Worm (Caenorhabditis elegans): ENCODE data around the gene hlh-10.

The hlh-10 gene

DNA sequence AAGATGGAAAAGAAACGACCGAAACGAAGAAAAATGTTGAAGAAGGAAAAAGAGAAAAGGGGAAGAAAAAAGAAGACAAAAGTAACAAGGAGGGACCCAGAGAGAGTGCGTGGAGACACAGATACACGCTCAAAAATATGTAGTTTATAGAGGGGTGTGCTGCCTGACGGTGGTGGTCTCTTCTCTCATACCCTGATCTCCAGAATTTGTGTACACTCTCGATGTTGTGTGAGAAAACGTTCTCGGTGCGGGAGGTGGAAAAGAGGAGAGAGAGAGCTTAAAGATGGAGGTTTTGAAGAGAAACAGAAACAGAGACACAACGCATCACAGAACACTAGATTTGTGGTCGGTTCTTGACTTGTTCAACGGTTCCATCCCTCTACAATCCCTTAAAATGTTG is 8.4 kb downstream of the hlh-10 start (continued):
- TF ChIP-seq pqm-1 (tag; optimal IDR thresholded peaks at IDR 0.05) = no peak

DNA sequence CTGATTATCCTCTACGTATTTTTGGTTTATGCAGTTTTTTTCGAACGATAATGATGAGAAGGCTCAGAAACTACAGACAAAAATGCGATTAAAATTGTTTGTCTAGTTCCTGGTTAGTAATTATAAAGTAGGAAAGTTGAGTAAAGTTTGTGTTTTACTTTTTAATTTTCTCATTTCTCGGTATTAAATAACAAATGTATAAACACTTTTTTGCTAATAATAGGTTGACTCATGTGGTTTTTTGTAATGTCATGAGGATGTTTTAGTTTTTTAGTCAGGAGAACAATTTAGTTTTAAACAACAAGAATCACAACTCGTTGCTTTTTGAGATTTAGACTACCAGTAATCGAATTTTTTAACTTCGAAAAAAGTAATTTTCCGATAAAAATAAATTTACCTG is 9.4 kb downstream of the hlh-10 start:
- no peak for TF ChIP-seq ceh-2 (tag; optimal IDR thresholded peaks at IDR 0.05)
- TF ChIP-seq odd-2 (tag; optimal IDR thresholded peaks at IDR 0.05) = no peak
- TF ChIP-seq rnt-1 (tag; optimal IDR thresholded peaks at IDR 0.05) = no peak
- no peak for TF ChIP-seq sdc-2 (tag; optimal IDR thresholded peaks at IDR 0.05)

DNA sequence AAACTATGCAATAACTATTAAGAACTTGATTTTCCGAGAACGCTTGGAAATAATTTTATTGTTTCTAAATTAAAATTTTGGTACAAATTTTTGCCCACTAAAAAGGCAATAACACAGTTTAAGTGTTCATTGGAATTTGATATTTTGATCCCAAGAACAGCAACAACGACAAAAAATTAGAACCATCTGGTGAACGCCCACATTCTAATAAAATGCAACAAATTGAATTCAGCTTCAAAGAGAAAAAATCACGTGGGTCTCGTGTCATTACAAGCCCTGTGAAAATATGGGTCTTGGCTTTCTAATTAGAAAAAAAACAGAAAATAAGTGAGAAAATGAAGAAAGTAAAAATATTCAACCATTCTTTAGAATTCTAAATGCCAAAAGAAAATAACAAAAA is 10.2 kb downstream of the hlh-10 start:
- no peak for TF ChIP-seq F13H6.1 (tag; optimal IDR thresholded peaks at IDR 0.05)
- no peak for TF ChIP-seq dmd-4 (tag; optimal IDR thresholded peaks at IDR 0.05; ENCODE audit: borderline replicate concordance)
- no peak for TF ChIP-seq elt-4 (tag; optimal IDR thresholded peaks at IDR 0.05)

DNA sequence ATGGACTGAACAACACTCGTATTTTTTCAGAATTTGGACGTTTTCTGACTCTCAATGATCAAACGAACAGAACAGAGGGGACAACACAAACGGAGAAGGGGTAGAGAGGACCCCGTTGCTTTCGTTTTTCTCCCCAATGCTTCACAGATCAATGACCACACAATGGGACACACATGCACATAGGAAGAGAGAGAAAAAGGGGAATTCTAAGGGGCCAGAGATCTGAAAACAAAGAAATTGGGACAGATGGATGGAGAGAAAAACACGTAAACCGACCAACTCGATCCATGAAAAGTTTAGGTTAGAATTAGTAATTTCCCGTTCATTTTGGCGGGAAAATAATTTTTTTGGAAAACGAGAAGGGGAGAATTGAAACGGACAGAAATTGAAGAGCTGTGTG is 11.6 kb downstream of the hlh-10 start:
- no peak for TF ChIP-seq nhr-232 (tag; optimal IDR thresholded peaks at IDR 0.05)
- no peak for TF ChIP-seq elt-4 (tag; optimal IDR thresholded peaks at IDR 0.05)
- TF ChIP-seq unc-42 (tag; optimal IDR thresholded peaks at IDR 0.05) = peak; percentile 35
- TF ChIP-seq sox-2 (GFP tag; IDR thresholded peaks at IDR 0.05) = no peak
- TF ChIP-seq pros-1 (tag; optimal IDR thresholded peaks at IDR 0.05) = no peak
- peak; percentile 7 for TF ChIP-seq tbx-2 (tag; optimal IDR thresholded peaks at IDR 0.05)
- TF ChIP-seq sdc-2 (tag; optimal IDR thresholded peaks at IDR 0.05) = no peak
- no peak for TF ChIP-seq pha-4 (tag; optimal IDR thresholded peaks at IDR 0.05)
- TF ChIP-seq ceh-14 (tag; optimal IDR thresholded peaks at IDR 0.05) = no peak
- TF ChIP-seq ceh-24 (tag; optimal IDR thresholded peaks at IDR 0.05) = no peak
- no peak for TF ChIP-seq sox-4 (tag; optimal IDR thresholded peaks at IDR 0.05)
- TF ChIP-seq hlh-6 (tag; optimal IDR thresholded peaks at IDR 0.05) = no peak
- TF ChIP-seq ceh-18 (tag; optimal IDR thresholded peaks at IDR 0.05) = peak; percentile 11
- no peak for TF ChIP-seq pqm-1 (tag; optimal IDR thresholded peaks at IDR 0.05)
- no peak for TF ChIP-seq ref-2 (tag; optimal IDR thresholded peaks at IDR 0.05)
- TF ChIP-seq ceh-31 (tag; optimal IDR thresholded peaks at IDR 0.05) = peak; percentile 47

DNA sequence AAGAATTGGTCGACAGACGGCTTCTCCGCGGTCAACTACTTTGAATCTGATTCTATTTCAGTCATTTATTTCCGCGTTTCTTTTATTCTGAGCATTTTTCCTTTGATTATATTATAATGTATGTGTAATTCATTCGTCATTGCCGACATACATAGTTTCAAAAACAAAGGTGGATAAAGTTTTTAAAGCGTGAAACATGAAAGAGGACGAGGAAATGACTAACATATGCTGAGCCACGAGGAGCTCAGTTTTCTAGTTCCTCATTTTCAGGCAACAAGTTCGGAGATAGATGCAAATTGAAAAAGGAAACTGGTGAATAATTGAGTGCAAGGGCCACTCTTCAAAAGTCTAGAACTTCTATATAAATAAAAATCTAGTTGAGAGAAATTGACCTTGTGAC is 13.8 kb downstream of the hlh-10 start:
- no peak for TF ChIP-seq ceh-2 (tag; optimal IDR thresholded peaks at IDR 0.05)
- no peak for TF ChIP-seq ceh-48 (tag; optimal IDR thresholded peaks at IDR 0.05)
- no peak for TF ChIP-seq tbx-7 (tag; optimal IDR thresholded peaks at IDR 0.05)
- no peak for TF ChIP-seq odd-2 (tag; optimal IDR thresholded peaks at IDR 0.05)
- TF ChIP-seq F13H6.1 (tag; optimal IDR thresholded peaks at IDR 0.05) = no peak
- TF ChIP-seq lin-11 (tag; optimal IDR thresholded peaks at IDR 0.05) = no peak
- TF ChIP-seq madf-2 (tag; optimal IDR thresholded peaks at IDR 0.05) = no peak
- no peak for TF ChIP-seq che-1 (tag; optimal IDR thresholded peaks at IDR 0.05)
- TF ChIP-seq pros-1 (tag; optimal IDR thresholded peaks at IDR 0.05) = no peak

DNA sequence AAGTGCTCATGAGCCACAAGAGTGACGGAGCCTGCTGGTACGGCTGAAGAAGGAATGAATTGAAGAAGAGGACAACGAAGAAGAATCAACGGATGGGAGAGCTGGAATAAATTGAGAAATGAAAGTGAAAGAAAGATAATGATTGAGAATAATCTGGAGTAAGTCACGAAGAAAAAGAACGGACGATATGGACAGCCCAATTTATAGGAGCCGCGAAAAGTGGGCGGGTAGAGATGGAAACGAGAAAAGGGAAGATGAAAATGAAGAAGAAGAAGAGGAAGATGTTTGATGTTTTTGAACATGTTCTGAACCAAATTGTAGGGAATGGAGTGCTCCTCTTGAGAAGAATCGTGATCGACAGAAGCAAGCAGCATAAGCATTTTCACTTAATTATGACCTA is 15.6 kb downstream of the hlh-10 start, which contains the start of gene slc-17.7:
slc-17.7 (minus strand) TSS at position 101 of the 400 bp plus-strand sequence.
- TF ChIP-seq F13H6.1 (tag; optimal IDR thresholded peaks at IDR 0.05) (no peak), ahr-1 (tag; optimal IDR thresholded peaks at IDR 0.05) (no peak)

DNA sequence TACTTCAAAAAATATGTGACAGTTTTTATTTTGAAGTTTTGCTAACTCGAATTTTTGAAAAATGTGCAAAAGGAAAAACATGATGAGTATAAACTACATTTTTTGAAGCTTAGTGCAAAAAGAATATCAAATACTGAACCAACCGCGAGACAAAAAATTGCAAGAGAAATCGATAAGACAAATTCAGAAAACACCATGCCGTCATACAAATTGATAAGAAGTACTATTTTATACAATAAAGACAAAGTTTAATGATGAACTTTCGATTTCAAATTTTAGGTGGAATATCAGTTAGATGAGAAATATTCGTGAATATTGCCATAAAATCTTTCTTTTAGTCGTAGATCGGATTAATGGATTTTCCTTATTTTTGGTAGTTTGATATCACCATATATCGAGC is 19.3 kb downstream of the hlh-10 start:
- TF ChIP-seq ceh-24 (tag; optimal IDR thresholded peaks at IDR 0.05) (no peak), tbx-2 (tag; optimal IDR thresholded peaks at IDR 0.05) (no peak), ama-1 (optimal IDR thresholded peaks at IDR 0.05) (no peak), unc-3 (GFP tag; conservative IDR thresholded peaks at IDR 0.05) (no peak), unc-3 (tag; optimal IDR thresholded peaks at IDR 0.05) (no peak), unc-55 (GFP tag; optimal IDR thresholded peaks at IDR 0.05) (no peak), unc-86 (tag; optimal IDR thresholded peaks at IDR 0.05) (no peak), pqm-1 (tag; optimal IDR thresholded peaks at IDR 0.05) (no peak), ceh-6 (GFP tag; optimal IDR thresholded peaks at IDR 0.05) (no peak), ceh-30 (tag; optimal IDR thresholded peaks at IDR 0.05) (no peak), ceh-34 (tag; optimal IDR thresholded peaks at IDR 0.05) (no peak), odd-2 (tag; optimal IDR thresholded peaks at IDR 0.05) (no peak), dmd-4 (tag; optimal IDR thresholded peaks at IDR 0.05; ENCODE audit: borderline replicate concordance) (no peak), che-1 (tag; optimal IDR thresholded peaks at IDR 0.05) (no peak), pax-1 (tag; optimal IDR thresholded peaks at IDR 0.05) (no peak), ceh-14 (tag; optimal IDR thresholded peaks at IDR 0.05) (no peak), npax-4 (tag; optimal IDR thresholded peaks at IDR 0.05) (no peak), nhr-11 (tag; optimal IDR thresholded peaks at IDR 0.05) (no peak), ceh-45 (GFP tag; IDR thresholded peaks at IDR 0.05) (no peak), hlh-6 (tag; optimal IDR thresholded peaks at IDR 0.05) (no peak), hlh-8 (tag; optimal IDR thresholded peaks at IDR 0.05) (no peak)
